Worm (Caenorhabditis elegans): ENCODE measurements around the gene spex-3.

spex-3 gene

ce11 chrIII:1702337-1702736, at the start of gene spex-3:
Gene spex-3, minus strand, starts transcription at chrIII:1702437.
- TF ChIP-seq nhr-25 (tag; optimal IDR thresholded peaks at IDR 0.05) (no peak), nhr-67 (tag; optimal IDR thresholded peaks at IDR 0.05) (no peak)

- TF ChIP-seq mdl-1 (tag; optimal IDR thresholded peaks at IDR 0.05) (no peak), daf-12 (tag; optimal IDR thresholded peaks at IDR 0.05) (no peak), fkh-10 (GFP tag; optimal IDR thresholded peaks at IDR 0.05) (peak; percentile 72)
Measured at ce11 chrIII:1745450-1746127, 43.4 kb upstream of the spex-3 start.

- TF ChIP-seq ceh-9 (tag; optimal IDR thresholded peaks at IDR 0.05) (no peak), egl-27 (tag; optimal IDR thresholded peaks at IDR 0.05) (no peak), elt-3 (tag; optimal IDR thresholded peaks at IDR 0.05) (no peak), egl-5 (tag; optimal IDR thresholded peaks at IDR 0.05) (no peak), mml-1 (tag; optimal IDR thresholded peaks at IDR 0.05) (no peak), jun-1 (tag; optimal IDR thresholded peaks at IDR 0.05) (no peak), pha-4 (tag; optimal IDR thresholded peaks at IDR 0.05) (no peak), ceh-16 (tag; optimal IDR thresholded peaks at IDR 0.05) (no peak), fos-1 (tag; optimal IDR thresholded peaks at IDR 0.05) (no peak), aly-2 (tag; optimal IDR thresholded peaks at IDR 0.05) (no peak), ztf-4 (tag; optimal IDR thresholded peaks at IDR 0.05) (no peak), skn-1 (tag; optimal IDR thresholded peaks at IDR 0.05) (no peak), fkh-2 (tag; optimal IDR thresholded peaks at IDR 0.05) (no peak), nhr-28 (tag; optimal IDR thresholded peaks at IDR 0.05) (no peak), nhr-67 (tag; optimal IDR thresholded peaks at IDR 0.05) (no peak), snpc-4 (tag; optimal IDR thresholded peaks at IDR 0.05) (no peak), hmg-11 (tag; optimal IDR thresholded peaks at IDR 0.05) (no peak)
Measured at ce11 chrIII:1744486-1744885, 42.2 kb upstream of the spex-3 start.

- TF ChIP-seq aly-2 (tag; optimal IDR thresholded peaks at IDR 0.05) (no peak), lsy-12 (tag; optimal IDR thresholded peaks at IDR 0.05) (no peak), elt-1 (tag; optimal IDR thresholded peaks at IDR 0.05) (no peak), elt-2 (tag; optimal IDR thresholded peaks at IDR 0.05) (no peak)
Measured at ce11 chrIII:1743488-1744020, 41.3 kb upstream of the spex-3 start.

ce11 chrIII:1743081-1743480, 40.8 kb upstream of the spex-3 start:
- TF ChIP-seq elt-2 (tag; optimal IDR thresholded peaks at IDR 0.05), result no peak
- TF ChIP-seq mml-1 (tag; optimal IDR thresholded peaks at IDR 0.05), result no peak
- TF ChIP-seq elt-3 (tag; optimal IDR thresholded peaks at IDR 0.05), result no peak
- TF ChIP-seq eor-1 (tag; optimal IDR thresholded peaks at IDR 0.05), result no peak
- no peak for TF ChIP-seq pqm-1 (tag; optimal IDR thresholded peaks at IDR 0.05)
- TF ChIP-seq tbx-2 (tag; optimal IDR thresholded peaks at IDR 0.05), result no peak
- TF ChIP-seq mdl-1 (tag; optimal IDR thresholded peaks at IDR 0.05), result no peak
- TF ChIP-seq nhr-237 (tag; optimal IDR thresholded peaks at IDR 0.05), result no peak
- TF ChIP-seq zag-1 (tag; optimal IDR thresholded peaks at IDR 0.05), result no peak
- no peak for TF ChIP-seq nfya-1 (tag; optimal IDR thresholded peaks at IDR 0.05; ENCODE audit: insufficient read depth)
- TF ChIP-seq egl-5 (tag; optimal IDR thresholded peaks at IDR 0.05), result no peak
- no peak for TF ChIP-seq nhr-67 (tag; optimal IDR thresholded peaks at IDR 0.05)
- no peak for TF ChIP-seq nhr-12 (tag; optimal IDR thresholded peaks at IDR 0.05)
- no peak for TF ChIP-seq ceh-28 (tag; optimal IDR thresholded peaks at IDR 0.05)

ce11 chrIII:1733412-1733811, 31.2 kb upstream of the spex-3 start:
- peak; percentile 37 for TF ChIP-seq fkh-10 (GFP tag; optimal IDR thresholded peaks at IDR 0.05)
- no peak for TF ChIP-seq ztf-11 (tag; optimal IDR thresholded peaks at IDR 0.05)
